Worm (Caenorhabditis elegans) whole organism, young adult: ENCODE results near the gene E03H12.7.

Source experiments
- B0261.1 ChIP-seq: sonication (generic microtip); optimal IDR thresholded peaks from 2 replicates; lab custom pipeline; 2016; ENCODE audit warnings: mild to moderate bottlenecking, missing genetic modification characterization, moderate library complexity, missing compliant biosample characterization
- F22D6.2 ChIP-seq: sonication (generic microtip); optimal IDR thresholded peaks from 2 replicates; lab custom pipeline; 2016; ENCODE audit warnings: mild to moderate bottlenecking, missing genetic modification characterization, missing compliant biosample characterization
- F23B12.7 ChIP-seq: sonication (generic microtip); optimal IDR thresholded peaks from 2 replicates; lab custom pipeline; 2017; ENCODE audit warnings: missing genetic modification characterization, mild to moderate bottlenecking, missing compliant biosample characterization, antibody characterized with exemption, moderate library complexity; ENCODE audit not compliant: insufficient read depth
- F52B5.7 ChIP-seq: sonication (generic microtip); optimal IDR thresholded peaks from 2 replicates; lab custom pipeline; 2016; ENCODE audit warnings: mild to moderate bottlenecking, missing genetic modification characterization, missing compliant biosample characterization
- F57A8.1 ChIP-seq: fragments of 200-800 bp; sonication (Bioruptor generic); optimal IDR thresholded peaks from 2 replicates; lab custom pipeline; 2018; ENCODE audit warnings: mild to moderate bottlenecking, missing genetic modification characterization, moderate library complexity, missing compliant biosample characterization
- Y53F4B.3 ChIP-seq: fragments of 200-800 bp; sonication (Bioruptor generic); IDR thresholded peaks from 2 replicates; pipeline ENCODE4 v1.3.6; 2022; ENCODE audit warnings: missing genetic modification reagents, missing genetic modification characterization, missing compliant biosample characterization
- Y56A3A.18 ChIP-seq: fragments of 200-800 bp; sonication (Bioruptor generic); IDR thresholded peaks from 2 replicates; pipeline ENCODE4 v1.3.6; 2022; ENCODE audit warnings: missing genetic modification reagents, missing genetic modification characterization, missing compliant biosample characterization
- Y79H2A.3 ChIP-seq: fragments of 200-800 bp; sonication (Bioruptor generic); conservative IDR thresholded peaks from 2 replicates; pipeline ENCODE4 v1.3.6; 2022; ENCODE audit warnings: missing genetic modification reagents, missing genetic modification characterization, missing compliant biosample characterization
- Y95B8A.8 ChIP-seq: fragments of 200-800 bp; sonication (Bioruptor generic); IDR thresholded peaks from 2 replicates; pipeline ENCODE4 v1.3.6; 2022; ENCODE audit warnings: missing genetic modification reagents, missing genetic modification characterization, missing compliant biosample characterization
- aptf-2 ChIP-seq: fragments of 200-800 bp; sonication (Bioruptor generic); conservative IDR thresholded peaks from 2 replicates; pipeline ENCODE4 v1.3.6; 2022; ENCODE audit warnings: missing genetic modification reagents, missing genetic modification characterization, missing compliant biosample characterization
- attf-3 ChIP-seq: fragments of 200-800 bp; sonication (Bioruptor generic); conservative IDR thresholded peaks from 2 replicates; pipeline ENCODE4 v1.3.6; 2022; ENCODE audit warnings: missing genetic modification reagents, missing genetic modification characterization, missing compliant biosample characterization
- cebp-1 ChIP-seq, 2 experiments: fragments of 200-800 bp in 1 of 2; sonication (Bioruptor generic) in 1 of 2; sonication (generic microtip) in 1 of 2; IDR thresholded peaks in 1 of 2; optimal IDR thresholded peaks in 1 of 2; 2 replicates each; pipeline versions ENCODE4 v1.3.6 to Lab custom; 2017 to 2022; ENCODE audit warnings: missing compliant biosample characterization in 2 of 2, missing genetic modification characterization in 2 of 2, mild to moderate bottlenecking in 1 of 2, missing genetic modification reagents in 1 of 2, moderate library complexity in 1 of 2
- ceh-91 ChIP-seq: fragments of 200-800 bp; sonication (Bioruptor generic); IDR thresholded peaks from 2 replicates; pipeline ENCODE4 v1.3.6; 2022; ENCODE audit warnings: missing genetic modification reagents, missing genetic modification characterization, missing compliant biosample characterization
- efl-1 ChIP-seq: fragments of 150-350 bp; optimal IDR thresholded peaks from 2 replicates; lab custom pipeline; 2014; ENCODE audit warnings: missing biosample characterization, missing genetic modification reagents, missing genetic modification characterization
- egrh-3 ChIP-seq: fragments of 200-800 bp; sonication (Bioruptor generic); IDR thresholded peaks from 2 replicates; pipeline ENCODE4 v1.3.6; 2022; ENCODE audit warnings: missing genetic modification reagents, missing genetic modification characterization, missing compliant biosample characterization
- ekl-4 ChIP-seq: fragments of 200-800 bp; sonication (Bioruptor generic); IDR thresholded peaks from 2 replicates; pipeline ENCODE4 v1.3.6; 2022; ENCODE audit warnings: missing genetic modification reagents, missing genetic modification characterization, missing compliant biosample characterization
- ets-4 ChIP-seq: fragments of 200-800 bp; sonication (Bioruptor generic); optimal IDR thresholded peaks from 2 replicates; lab custom pipeline; 2018; ENCODE audit warnings: mild to moderate bottlenecking, missing genetic modification characterization, missing compliant biosample characterization
- hlh-12 ChIP-seq: sonication (generic microtip); optimal IDR thresholded peaks from 2 replicates; lab custom pipeline; 2016; ENCODE audit warnings: missing genetic modification characterization, missing compliant biosample characterization
- hlh-26 ChIP-seq: fragments of 200-800 bp; sonication (Bioruptor generic); conservative IDR thresholded peaks from 2 replicates; pipeline ENCODE4 v1.3.6; 2022; ENCODE audit warnings: missing genetic modification reagents, missing genetic modification characterization, missing compliant biosample characterization
- hsf-1 ChIP-seq: fragments of 200-800 bp; sonication (Bioruptor generic); IDR thresholded peaks from 2 replicates; pipeline ENCODE4 v1.3.6; 2022; ENCODE audit warnings: missing genetic modification reagents, missing genetic modification characterization, missing compliant biosample characterization
- lsy-27 ChIP-seq: sonication (generic microtip); optimal IDR thresholded peaks from 2 replicates; lab custom pipeline; 2017; ENCODE audit warnings: missing genetic modification characterization, mild to moderate bottlenecking, missing compliant biosample characterization, antibody characterized with exemption, missing genotype, borderline replicate concordance; ENCODE audit not compliant: insufficient read depth
- madf-8 ChIP-seq: fragments of 200-800 bp; sonication (Bioruptor generic); conservative IDR thresholded peaks from 2 replicates; pipeline ENCODE4 v1.3.6; 2022; ENCODE audit warnings: missing genetic modification reagents, missing genetic modification characterization, missing compliant biosample characterization
- mcd-1 ChIP-seq: fragments of 200-800 bp; sonication (Bioruptor generic); IDR thresholded peaks from 2 replicates; pipeline ENCODE4 v1.3.6; 2022; ENCODE audit warnings: missing genetic modification reagents, missing genetic modification characterization, missing compliant biosample characterization
- mel-28 ChIP-seq: sonication (generic microtip); optimal IDR thresholded peaks from 2 replicates; lab custom pipeline; 2016; ENCODE audit warnings: borderline replicate concordance, mild to moderate bottlenecking, missing genetic modification characterization, missing compliant biosample characterization
- pbrm-1 ChIP-seq: fragments of 200-800 bp; sonication (Bioruptor generic); IDR thresholded peaks from 2 replicates; pipeline ENCODE4 v1.3.6; 2022; ENCODE audit warnings: missing genetic modification reagents, missing genetic modification characterization, missing compliant biosample characterization
- snpc-1.1 ChIP-seq: sonication (generic microtip); optimal IDR thresholded peaks from 2 replicates; lab custom pipeline; 2017; ENCODE audit warnings: missing genetic modification characterization, mild to moderate bottlenecking, missing compliant biosample characterization, antibody characterized with exemption, moderate library complexity, missing genotype, missing genetic modification reagents; ENCODE audit not compliant: insufficient read depth
- snpc-1.3 ChIP-seq: sonication (generic microtip); optimal IDR thresholded peaks from 2 replicates; lab custom pipeline; 2017; ENCODE audit warnings: missing genetic modification characterization, mild to moderate bottlenecking, missing compliant biosample characterization, antibody characterized with exemption, moderate library complexity, missing genotype, missing genetic modification reagents; ENCODE audit not compliant: insufficient read depth
- snpc-3.4 ChIP-seq: sonication (generic microtip); optimal IDR thresholded peaks from 2 replicates; lab custom pipeline; 2017; ENCODE audit warnings: missing genetic modification characterization, mild to moderate bottlenecking, missing compliant biosample characterization, antibody characterized with exemption, moderate library complexity, missing genotype, missing genetic modification reagents
- snpc-4 ChIP-seq, 5 experiments: fragments of 150-350 bp in 1 of 5; sonication (generic microtip) in 4 of 5; optimal IDR thresholded peaks; 2 replicates each; lab custom pipeline; 2014 to 2018; ENCODE audit warnings: missing genetic modification characterization in 5 of 5, missing biosample characterization in 3 of 5, antibody characterized with exemption in 2 of 5, mild to moderate bottlenecking in 2 of 5, missing compliant biosample characterization in 2 of 5, missing genotype in 2 of 5, moderate library complexity in 2 of 5, missing genetic modification reagents in 1 of 5
- zfh-2 ChIP-seq: fragments of 200-800 bp; sonication (Bioruptor generic); conservative IDR thresholded peaks from 2 replicates; pipeline ENCODE4 v1.3.6; 2022; ENCODE audit warnings: missing genetic modification reagents, missing genetic modification characterization, missing compliant biosample characterization
- ztf-18 ChIP-seq: sonication (generic microtip); optimal IDR thresholded peaks from 2 replicates; lab custom pipeline; 2016; ENCODE audit warnings: missing genotype, mild to moderate bottlenecking, missing genetic modification characterization, missing compliant biosample characterization
- ztf-26 ChIP-seq: sonication (generic microtip); optimal IDR thresholded peaks from 2 replicates; lab custom pipeline; 2017; ENCODE audit warnings: missing genetic modification characterization, missing compliant biosample characterization

E03H12.7 gene

ce11 chrIV:5011025-5011424, 22.6 kb upstream of the E03H12.7 start:
- TF ChIP-seq snpc-4 (GFP tag; optimal IDR thresholded peaks at IDR 0.05; lab: Kevin White, UChicago): peak; percentile 62
- peak in 3 of 4 experiments; percentile 84 to 97 (median 92) for TF ChIP-seq snpc-4 (tag; optimal IDR thresholded peaks at IDR 0.05; lab: Kevin White, UChicago)
- peak; percentile 83 for TF ChIP-seq snpc-1.1 (tag; lab: Kevin White, UChicago)

DNA sequence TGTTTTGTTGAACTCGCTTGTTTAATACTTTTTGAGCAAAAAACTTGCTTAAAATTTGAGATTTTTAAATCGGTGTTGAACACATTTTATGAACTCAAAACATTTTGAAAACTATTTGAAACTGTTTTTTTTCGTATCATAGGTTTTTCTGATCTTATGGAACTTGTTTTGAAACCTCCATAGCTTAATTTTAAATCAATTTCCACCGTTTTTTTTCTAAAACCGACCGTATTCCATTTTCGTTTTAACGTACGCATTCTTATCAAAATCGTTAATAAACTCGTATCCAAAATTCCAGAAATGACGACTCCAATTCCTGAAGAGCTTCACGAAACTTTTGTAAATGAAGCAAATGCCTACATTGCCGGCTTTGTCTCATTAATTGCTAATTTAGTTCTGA, 19.9 kb upstream of the E03H12.7 start, which contains the start of gene srm-2:
Gene srm-2 (plus strand): TSS at position 301 of the 400 bp plus-strand sequence.
- TF ChIP-seq F52B5.7: no peak
- no peak for TF ChIP-seq snpc-3.4 (tag; lab: Kevin White, UChicago)
- TF ChIP-seq snpc-1.1 (tag; lab: Kevin White, UChicago): no peak
- TF ChIP-seq, all 124 proteins: peak for 0

ce11 chrIV:5005154-5005553, 16.7 kb upstream of the E03H12.7 start:
- TF ChIP-seq Y95B8A.8: no peak
- no peak for TF ChIP-seq ztf-18 (tag; lab: Kevin White, UChicago)
- no peak for TF ChIP-seq ekl-4
- no peak for TF ChIP-seq ets-4 (GFP tag; lab: Kevin White, UChicago)
- no peak for TF ChIP-seq F23B12.7 (tag; lab: Kevin White, UChicago)
- TF ChIP-seq Y53F4B.3 (GFP tag; lab: Robert Waterston, UW): no peak
- no peak for TF ChIP-seq Y79H2A.3
- TF ChIP-seq mcd-1 (GFP tag; lab: Robert Waterston, UW): no peak
- TF ChIP-seq cebp-1 (GFP tag; IDR thresholded peaks at IDR 0.05; lab: Robert Waterston, UW): no peak
- no peak for TF ChIP-seq cebp-1 (tag; optimal IDR thresholded peaks at IDR 0.05; lab: Kevin White, UChicago)
- no peak for TF ChIP-seq attf-3 (GFP tag; lab: Robert Waterston, UW)
- no peak for TF ChIP-seq lsy-27
- TF ChIP-seq hlh-12 (tag; lab: Kevin White, UChicago): no peak
- TF ChIP-seq mel-28 (tag; lab: Kevin White, UChicago): no peak
- TF ChIP-seq hlh-26 (GFP tag; lab: Robert Waterston, UW): no peak
- no peak for TF ChIP-seq B0261.1 (tag; lab: Kevin White, UChicago)
- TF ChIP-seq pbrm-1 (GFP tag; lab: Robert Waterston, UW): no peak
- TF ChIP-seq Y56A3A.18 (GFP tag; lab: Robert Waterston, UW): no peak

DNA sequence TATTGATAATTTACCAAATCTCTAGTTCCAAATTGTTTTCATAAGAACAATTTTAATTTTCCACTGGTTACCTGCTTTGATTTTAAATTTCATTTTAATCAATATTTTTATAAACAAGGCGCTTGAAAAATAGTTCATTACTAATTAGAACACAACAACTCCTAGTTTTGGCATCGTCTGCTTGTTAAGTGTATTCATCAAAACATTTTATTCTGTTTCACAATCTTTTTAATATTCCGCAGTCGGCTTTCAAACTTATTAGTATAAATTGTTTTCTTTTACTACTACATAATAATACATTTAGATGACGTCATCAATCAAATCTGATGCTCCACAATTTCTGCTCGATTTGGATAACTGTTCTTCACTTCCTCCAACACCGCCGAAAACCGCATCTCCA, 14.0 kb upstream of the E03H12.7 start, which contains the start of gene pes-1:
Gene pes-1 (plus strand): TSS at position 301 of the 400 bp plus-strand sequence.
- no peak for TF ChIP-seq F57A8.1
- no peak for TF ChIP-seq aptf-2
- no peak for TF ChIP-seq snpc-1.3
- TF ChIP-seq efl-1: no peak
- TF ChIP-seq madf-8 (GFP tag; lab: Robert Waterston, UW): no peak
- no peak for TF ChIP-seq hsf-1 (GFP tag; lab: Robert Waterston, UW)
- TF ChIP-seq ztf-26 (tag; lab: Kevin White, UChicago): no peak
- no peak for TF ChIP-seq mcd-1 (GFP tag; lab: Robert Waterston, UW)
- TF ChIP-seq, all 124 proteins: peak for 0

DNA sequence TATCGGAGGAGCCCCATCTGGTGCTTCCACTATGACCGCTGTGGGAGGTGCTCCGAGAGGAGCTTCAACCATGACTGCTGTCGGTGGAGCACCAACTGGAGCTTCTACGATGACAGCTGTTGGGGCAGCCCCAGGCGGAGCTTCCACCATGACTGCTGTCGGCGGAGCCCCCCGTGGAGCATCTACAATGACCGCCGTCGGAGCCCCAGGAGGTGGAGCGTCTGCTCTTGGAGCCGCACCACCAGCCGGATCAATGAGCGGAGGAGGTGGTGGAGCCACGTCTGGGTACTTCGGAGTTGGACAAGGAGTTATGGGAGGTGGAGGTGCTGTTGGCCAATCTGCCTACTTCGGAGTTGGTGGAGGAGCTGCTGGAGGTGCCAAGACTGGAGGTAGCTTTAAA, 8.5 kb upstream of the E03H12.7 start:
- TF ChIP-seq ceh-91 (GFP tag; lab: Robert Waterston, UW) (no peak), zfh-2 (GFP tag; lab: Robert Waterston, UW) (peak; percentile 70), egrh-3 (GFP tag; lab: Robert Waterston, UW) (peak; percentile 86), F22D6.2 (tag; lab: Kevin White, UChicago) (no peak)
